Worm (Caenorhabditis elegans): Measurements from ENCODE around the gene D2045.9.
A peak's percentile ranks its signal among the peaks of the same experiment; 100 is the strongest.

The D2045.9 gene

DNA sequence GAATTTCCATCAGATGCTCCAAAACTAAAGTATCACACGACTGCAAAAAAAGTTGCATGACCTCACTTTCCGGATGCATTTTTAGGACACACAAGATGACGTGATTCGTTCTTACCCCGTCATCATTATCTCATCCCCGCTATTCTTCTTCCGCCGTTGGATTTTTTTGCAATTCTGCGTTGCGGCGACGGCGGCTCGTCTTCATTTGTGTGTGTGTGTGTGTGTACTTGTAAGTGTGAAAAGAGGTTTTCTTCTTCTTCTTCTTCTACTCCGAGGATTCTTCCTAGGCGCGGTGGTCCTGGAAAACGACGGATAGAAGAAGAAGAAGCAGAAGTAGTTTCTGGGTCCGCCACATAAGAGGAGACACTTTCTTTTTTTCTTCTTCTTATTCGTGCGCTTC, 40.7 kb downstream of the D2045.9 start:
- peak; percentile 10 for TF ChIP-seq aha-1 (tag)
- no peak for TF ChIP-seq ctbp-1 (GFP tag; IDR thresholded peaks at IDR 0.05)

DNA sequence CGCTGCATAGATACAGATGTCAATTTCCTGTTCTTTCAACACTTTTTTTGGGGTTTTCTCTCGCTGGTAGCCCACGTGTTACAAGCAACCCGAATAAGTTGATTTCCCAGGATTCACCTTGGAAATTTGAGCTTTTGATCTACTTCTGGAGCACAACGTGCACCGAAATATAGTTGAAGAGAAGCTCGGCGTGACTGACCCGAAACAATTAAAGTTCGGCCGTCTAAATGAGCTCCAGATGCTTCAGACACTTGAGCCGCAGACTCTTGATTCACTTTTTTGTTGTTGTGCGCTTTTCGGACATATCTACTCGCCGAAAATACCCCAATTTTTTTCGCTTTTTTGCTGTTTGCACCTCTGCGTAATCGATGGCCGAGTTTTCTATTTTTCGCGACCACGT, 43.8 kb downstream of the D2045.9 start:
- TF ChIP-seq madf-5 (GFP tag; IDR thresholded peaks at IDR 0.05) (no peak), aha-1 (tag) (no peak), hlh-30 (tag; optimal IDR thresholded peaks at IDR 0.05; ENCODE audit: insufficient read depth) (no peak), nhr-42 (GFP tag; IDR thresholded peaks at IDR 0.05) (no peak), Y48G9A.11 (GFP tag; IDR thresholded peaks at IDR 0.05) (no peak), tag-97 (GFP tag; IDR thresholded peaks at IDR 0.05) (no peak), daf-19 (GFP tag; conservative IDR thresholded peaks at IDR 0.05) (no peak), attf-4 (tag; optimal IDR thresholded peaks at IDR 0.05) (no peak), php-3 (GFP tag; IDR thresholded peaks at IDR 0.05) (no peak), hif-1 (tag; optimal IDR thresholded peaks at IDR 0.05) (no peak), T26A8.4 (GFP tag; IDR thresholded peaks at IDR 0.05) (no peak), nhr-102 (tag; optimal IDR thresholded peaks at IDR 0.05) (no peak), nhr-111 (GFP tag; optimal IDR thresholded peaks at IDR 0.05) (no peak), F44E2.7 (GFP tag; IDR thresholded peaks at IDR 0.05) (no peak), Y75B8A.6 (GFP tag; IDR thresholded peaks at IDR 0.05) (no peak)

DNA sequence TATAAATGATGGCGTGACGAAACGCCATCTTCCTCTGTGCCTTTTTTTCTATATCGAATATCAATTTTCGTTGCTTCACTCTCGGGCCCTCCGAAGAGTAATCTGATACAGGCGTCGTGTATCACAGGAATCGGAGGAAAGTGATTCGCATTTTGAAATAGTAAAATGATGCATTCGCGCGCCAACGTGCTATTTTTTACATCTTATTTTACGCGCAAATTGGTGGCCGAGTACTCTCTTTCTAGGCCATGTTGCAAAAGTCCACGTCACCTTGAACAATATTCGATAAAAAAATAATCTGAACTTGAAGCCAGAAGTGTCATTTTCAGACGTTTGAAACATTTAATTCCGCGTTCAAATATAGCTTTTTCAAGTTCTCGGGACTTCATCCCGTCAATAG, 44.6 kb downstream of the D2045.9 start:
- TF ChIP-seq fos-1 (tag; optimal IDR thresholded peaks at IDR 0.05) (no peak), aha-1 (tag) (peak; percentile 62)

ce11 chrIII:10520523-10520922, 45.5 kb downstream of the D2045.9 start, which contains the start of gene unc-49:
Gene unc-49 (plus strand): TSS chrIII:10520762.
- TF ChIP-seq lim-7 (GFP tag; IDR thresholded peaks at IDR 0.05) (no peak), dpl-1 (GFP tag; optimal IDR thresholded peaks at IDR 0.05) (no peak), nhr-76 (tag; optimal IDR thresholded peaks at IDR 0.05) (no peak), hlh-11 (tag; optimal IDR thresholded peaks at IDR 0.05) (no peak), hif-1 (tag; optimal IDR thresholded peaks at IDR 0.05) (no peak), aha-1 (tag) (peak; percentile 58), tag-97 (GFP tag; IDR thresholded peaks at IDR 0.05) (no peak)

DNA sequence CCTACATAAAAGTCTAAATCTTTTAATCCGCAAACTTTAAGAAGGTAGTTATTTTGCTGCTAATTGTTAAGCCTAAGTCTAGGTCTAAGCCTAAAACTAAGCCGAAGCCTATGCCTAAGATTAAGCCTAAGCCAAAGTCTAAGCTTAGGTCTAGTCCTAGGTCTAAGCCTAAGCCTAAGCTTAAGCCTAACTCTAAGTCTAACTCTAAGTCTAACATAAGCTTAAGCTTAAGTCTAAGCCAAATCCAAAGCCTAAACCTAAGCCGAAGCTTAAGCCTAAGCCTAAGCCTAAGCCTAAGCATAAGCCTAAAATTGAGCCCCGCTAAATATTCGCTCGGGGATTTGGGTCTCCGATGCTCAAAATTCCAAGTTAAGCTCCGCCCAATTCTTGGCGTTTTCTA, 46.2 kb downstream of the D2045.9 start:
- TF ChIP-seq zip-2 (tag; optimal IDR thresholded peaks at IDR 0.05) (no peak), daf-12 (tag; optimal IDR thresholded peaks at IDR 0.05) (no peak), madf-9 (GFP tag; conservative IDR thresholded peaks at IDR 0.05) (no peak), ceh-28 (tag; optimal IDR thresholded peaks at IDR 0.05) (no peak), ceh-32 (tag; optimal IDR thresholded peaks at IDR 0.05; ENCODE audit: poor library complexity) (no peak), nhr-237 (tag; optimal IDR thresholded peaks at IDR 0.05) (no peak), aha-1 (tag) (no peak), zag-1 (tag; optimal IDR thresholded peaks at IDR 0.05) (no peak), daf-19 (GFP tag; conservative IDR thresholded peaks at IDR 0.05) (no peak), dpl-1 (GFP tag; optimal IDR thresholded peaks at IDR 0.05) (no peak)

- TF ChIP-seq pqm-1 (tag; optimal IDR thresholded peaks at IDR 0.05) (no peak), nhr-77 (tag; optimal IDR thresholded peaks at IDR 0.05) (no peak), lin-39 (tag; optimal IDR thresholded peaks at IDR 0.05) (no peak), php-3 (GFP tag; IDR thresholded peaks at IDR 0.05) (no peak)
These were observed 48.0 kb downstream of the D2045.9 start for ce11 chrIII:10523025-10523424.

- TF ChIP-seq lir-3 (tag; optimal IDR thresholded peaks at IDR 0.05) (no peak), zip-2 (tag; optimal IDR thresholded peaks at IDR 0.05) (no peak), ztf-11 (tag; optimal IDR thresholded peaks at IDR 0.05) (no peak), ceh-82 (tag; optimal IDR thresholded peaks at IDR 0.05) (no peak), fos-1 (tag; optimal IDR thresholded peaks at IDR 0.05) (no peak), zfp-2 (tag; optimal IDR thresholded peaks at IDR 0.05) (no peak), fkh-10 (GFP tag; optimal IDR thresholded peaks at IDR 0.05) (no peak), jun-1 (tag; optimal IDR thresholded peaks at IDR 0.05) (no peak), lin-29 (GFP tag; IDR thresholded peaks at IDR 0.05) (no peak), aly-2 (tag; optimal IDR thresholded peaks at IDR 0.05) (no peak), skn-1 (tag; optimal IDR thresholded peaks at IDR 0.05) (no peak), gei-8 (GFP tag; optimal IDR thresholded peaks at IDR 0.05) (no peak), hif-1 (tag; optimal IDR thresholded peaks at IDR 0.05) (no peak), zag-1 (tag; optimal IDR thresholded peaks at IDR 0.05) (no peak), cey-2 (tag; optimal IDR thresholded peaks at IDR 0.05; ENCODE audit: borderline replicate concordance, insufficient read depth) (no peak), madf-5 (GFP tag; IDR thresholded peaks at IDR 0.05) (no peak)
These were observed 49.8 kb downstream of the D2045.9 start for ce11 chrIII:10524823-10525222.

All from whole organism, L4 larva.